Worm (Caenorhabditis elegans): Measurements from ENCODE around the gene slc-36.5.

DNA sequence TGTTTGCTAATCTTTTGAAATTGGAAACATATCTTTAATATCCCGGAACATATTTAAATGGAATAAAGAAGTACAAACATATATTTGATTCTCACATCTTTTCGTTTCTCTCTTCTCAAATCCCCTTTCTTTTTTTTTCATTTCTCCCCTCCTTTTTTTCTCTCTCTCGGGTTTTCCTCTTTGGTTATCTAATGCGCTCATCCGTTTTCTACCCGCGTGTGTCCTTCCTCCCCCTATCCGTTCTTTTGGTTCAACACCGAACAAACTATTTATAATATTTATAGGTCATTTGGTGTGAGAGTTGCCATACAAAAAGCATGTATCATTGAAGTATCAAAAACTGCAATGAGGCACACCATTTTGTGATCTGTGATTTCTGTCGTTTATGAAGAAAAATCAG lies 52.9 kb downstream of the slc-36.5 start:
- TF ChIP-seq unc-39 (tag; optimal IDR thresholded peaks at IDR 0.05): no peak
- TF ChIP-seq nhr-76 (tag; optimal IDR thresholded peaks at IDR 0.05): no peak
- TF ChIP-seq bed-3 (GFP tag; optimal IDR thresholded peaks at IDR 0.05): no peak
- TF ChIP-seq ztf-11 (tag; optimal IDR thresholded peaks at IDR 0.05): no peak
- no peak for TF ChIP-seq nhr-237 (tag; optimal IDR thresholded peaks at IDR 0.05)
- no peak for TF ChIP-seq mep-1 (tag; optimal IDR thresholded peaks at IDR 0.05)
- TF ChIP-seq snpc-4 (tag; optimal IDR thresholded peaks at IDR 0.05): no peak
- no peak for TF ChIP-seq lin-32 (GFP tag; optimal IDR thresholded peaks at IDR 0.05)
- no peak for TF ChIP-seq sptf-1 (tag; optimal IDR thresholded peaks at IDR 0.05)
- TF ChIP-seq hlh-1 (tag; optimal IDR thresholded peaks at IDR 0.05): no peak
